Fruit fly (Drosophila melanogaster) whole organism, embryonic: ENCODE data around the gene Gcn5.

Source experiments
- Atf3 ChIP-seq: fragments of 200-800 bp; sonication (Bioruptor generic); optimal IDR thresholded peaks from 3 replicates; lab custom pipeline; 2016; ENCODE audit warnings: missing biosample characterization, missing genetic modification characterization
- BEAF-32 ChIP-seq: fragments of 200-800 bp; sonication (Bioruptor generic); optimal IDR thresholded peaks from 3 replicates; lab custom pipeline; 2017; ENCODE audit warnings: missing biosample characterization, missing genetic modification characterization, mild to moderate bottlenecking, moderate library complexity, missing genetic modification reagents
- CG11456 ChIP-seq: fragments of 200-800 bp; sonication (Bioruptor generic); IDR thresholded peaks from 3 replicates; pipeline ENCODE4 v1.3.6; 2022; ENCODE audit warnings: missing biosample characterization, missing genetic modification characterization
- CG12391 ChIP-seq: fragments of 200-800 bp; sonication (Bioruptor generic); optimal IDR thresholded peaks from 3 replicates; lab custom pipeline; 2018; ENCODE audit warnings: missing biosample characterization, mild to moderate bottlenecking, missing genetic modification characterization, moderate library complexity
- CG12659 ChIP-seq: fragments of 200-800 bp; sonication (Bioruptor generic); optimal IDR thresholded peaks from 3 replicates; lab custom pipeline; 2017; ENCODE audit warnings: mild to moderate bottlenecking, missing biosample characterization, missing genetic modification reagents, missing genetic modification characterization
- CG14710 ChIP-seq: fragments of 200-800 bp; sonication (Bioruptor generic); optimal IDR thresholded peaks from 3 replicates; lab custom pipeline; 2019; ENCODE audit warnings: missing biosample characterization, mild to moderate bottlenecking, missing genetic modification characterization, moderate library complexity
- CG15269 ChIP-seq: fragments of 200-800 bp; sonication (Bioruptor generic); optimal IDR thresholded peaks from 2 replicates; lab custom pipeline; 2018; ENCODE audit warnings: missing biosample characterization, mild to moderate bottlenecking, missing genetic modification characterization, moderate library complexity
- CG17829 ChIP-seq: fragments of 200-800 bp; optimal IDR thresholded peaks from 2 replicates; lab custom pipeline; 2019; ENCODE audit warnings: missing biosample characterization, mild to moderate bottlenecking, missing genetic modification characterization, moderate library complexity
- CG2116 ChIP-seq: fragments of 200-800 bp; sonication (Bioruptor generic); optimal IDR thresholded peaks from 3 replicates; lab custom pipeline; 2018; ENCODE audit warnings: missing biosample characterization, mild to moderate bottlenecking, missing genetic modification characterization
- CG2712 ChIP-seq: fragments of 200-800 bp; optimal IDR thresholded peaks from 3 replicates; lab custom pipeline; 2019; ENCODE audit warnings: missing biosample characterization, mild to moderate bottlenecking, missing genetic modification characterization, moderate library complexity
- CG2889 ChIP-seq: fragments of 200-800 bp; sonication (Bioruptor generic); IDR thresholded peaks from 3 replicates; pipeline ENCODE4 v1.3.6; 2022; ENCODE audit warnings: missing biosample characterization, missing genetic modification characterization
- CG31388 ChIP-seq: fragments of 200-800 bp; sonication (Bioruptor generic); optimal IDR thresholded peaks from 2 replicates; lab custom pipeline; 2016; ENCODE audit warnings: missing biosample characterization, missing genetic modification characterization
- CG3407 ChIP-seq: fragments of 200-800 bp; sonication (Bioruptor generic); optimal IDR thresholded peaks from 2 replicates; lab custom pipeline; 2018; ENCODE audit warnings: missing biosample characterization, mild to moderate bottlenecking, missing genetic modification characterization
- CG4282 ChIP-seq: fragments of 200-800 bp; sonication (Bioruptor generic); optimal IDR thresholded peaks from 2 replicates; lab custom pipeline; 2016; ENCODE audit warnings: missing biosample characterization, missing genetic modification characterization
- CG6791 ChIP-seq: fragments of 200-800 bp; sonication (Bioruptor generic); IDR thresholded peaks from 3 replicates; pipeline ENCODE4 v1.3.6; 2022; ENCODE audit warnings: missing biosample characterization, missing genetic modification characterization; ENCODE audit not compliant: partially characterized antibody
- CG7357 ChIP-seq: fragments of 200-800 bp; sonication (Bioruptor generic); IDR thresholded peaks from 3 replicates; pipeline ENCODE4 v1.3.6; 2022; ENCODE audit warnings: missing biosample characterization, missing genetic modification characterization
- CG7963 ChIP-seq: fragments of 200-800 bp; sonication (Bioruptor generic); IDR thresholded peaks from 3 replicates; pipeline ENCODE4 v1.3.6; 2022; ENCODE audit warnings: missing biosample characterization, missing genetic modification characterization; ENCODE audit not compliant: partially characterized antibody
- CG9797 ChIP-seq: fragments of 200-800 bp; sonication (Bioruptor generic); optimal IDR thresholded peaks from 3 replicates; lab custom pipeline; 2018; ENCODE audit warnings: missing biosample characterization, mild to moderate bottlenecking, missing genetic modification characterization
- CHES-1-like ChIP-seq: fragments of 200-800 bp; sonication (Bioruptor generic); optimal IDR thresholded peaks from 2 replicates; lab custom pipeline; 2016; ENCODE audit warnings: missing biosample characterization, missing genetic modification characterization
- CkIIα-i1 ChIP-seq: fragments of 200-800 bp; sonication (Bioruptor generic); IDR thresholded peaks from 2 replicates; pipeline ENCODE4 v1.3.6; 2022; ENCODE audit warnings: missing biosample characterization, missing genetic modification characterization
- Dek ChIP-seq: fragments of 200-800 bp; sonication (Bioruptor generic); optimal IDR thresholded peaks from 3 replicates; lab custom pipeline; 2019; ENCODE audit warnings: missing biosample characterization, mild to moderate bottlenecking, missing genetic modification characterization, moderate library complexity
- Dref ChIP-seq: fragments of 200-800 bp; sonication (Bioruptor generic); IDR thresholded peaks from 2 replicates; pipeline ENCODE4 v1.3.6; 2022; ENCODE audit warnings: missing biosample characterization, missing genetic modification characterization
- E2f2 ChIP-seq: fragments of 200-800 bp; sonication (Bioruptor generic); IDR thresholded peaks from 2 replicates; pipeline ENCODE4 v1.3.6; 2022; ENCODE audit warnings: missing biosample characterization, missing genetic modification characterization
- Ets97D ChIP-seq: fragments of 200-800 bp; sonication (Bioruptor generic); optimal IDR thresholded peaks from 3 replicates; lab custom pipeline; 2016; ENCODE audit warnings: missing biosample characterization, missing genetic modification characterization
- Hr78 ChIP-seq, 2 experiments: fragments of 200-800 bp in 1 of 2; fragments of >200 bp in 1 of 2; sonication (Bioruptor generic) in 1 of 2; optimal IDR thresholded peaks; 2 replicates each; lab custom pipeline; 2017 to 2019; ENCODE audit warnings: missing biosample characterization in 2 of 2, missing genetic modification characterization in 2 of 2, mild to moderate bottlenecking in 1 of 2, moderate library complexity in 1 of 2
- Kr ChIP-seq: fragments of 200-800 bp; sonication (Bioruptor generic); optimal IDR thresholded peaks from 2 replicates; lab custom pipeline; 2017; ENCODE audit warnings: missing biosample characterization, mild to moderate bottlenecking, missing genetic modification characterization
- MESR4 ChIP-seq: fragments of 200-800 bp; sonication (Bioruptor generic); optimal IDR thresholded peaks from 2 replicates; lab custom pipeline; 2018; ENCODE audit warnings: missing biosample characterization, mild to moderate bottlenecking, missing genetic modification characterization, moderate library complexity
- Mrtf ChIP-seq: fragments of 200-800 bp; sonication (Bioruptor generic); IDR thresholded peaks from 3 replicates; pipeline ENCODE4 v1.3.6; 2022; ENCODE audit warnings: missing biosample characterization, missing genetic modification characterization
- NC2α ChIP-seq: fragments of 200-800 bp; sonication (Bioruptor generic); optimal IDR thresholded peaks from 2 replicates; lab custom pipeline; 2016; ENCODE audit warnings: missing biosample characterization, missing genetic modification characterization
- Opbp ChIP-seq: fragments of 200-800 bp; sonication (Bioruptor generic); IDR thresholded peaks from 3 replicates; pipeline ENCODE4 v1.3.6; 2022; ENCODE audit warnings: missing biosample characterization, missing genetic modification characterization; ENCODE audit not compliant: partially characterized antibody
- Stat92E ChIP-seq, 3 experiments: fragments of >200 bp in 2 of 3; fragments of 200-800 bp in 1 of 3; sonication (Bioruptor generic) in 1 of 3; optimal IDR thresholded peaks; 2 replicates each; lab custom pipeline; 2017 to 2019; ENCODE audit warnings: missing biosample characterization in 3 of 3, missing genetic modification characterization in 3 of 3, mild to moderate bottlenecking in 1 of 3, moderate library complexity in 1 of 3
- ash1 ChIP-seq: fragments of 200-800 bp; sonication (Bioruptor generic); optimal IDR thresholded peaks from 2 replicates; lab custom pipeline; 2018; ENCODE audit warnings: missing biosample characterization, mild to moderate bottlenecking, missing genetic modification characterization
- bcd ChIP-seq: fragments of 200-800 bp; sonication (Bioruptor generic); optimal IDR thresholded peaks from 2 replicates; lab custom pipeline; 2017; ENCODE audit warnings: missing biosample characterization, mild to moderate bottlenecking, missing genetic modification characterization
- cas ChIP-seq: fragments of 200-800 bp; sonication (Bioruptor generic); IDR thresholded peaks from 2 replicates; pipeline ENCODE4 v1.3.6; 2022; ENCODE audit warnings: missing biosample characterization, missing genetic modification characterization
- cato ChIP-seq: fragments of 200-800 bp; sonication (Bioruptor generic); optimal IDR thresholded peaks from 2 replicates; lab custom pipeline; 2016; ENCODE audit warnings: missing biosample characterization, missing genetic modification characterization, borderline replicate concordance
- da ChIP-seq: fragments of 200-800 bp; sonication (Bioruptor generic); optimal IDR thresholded peaks from 2 replicates; lab custom pipeline; 2016; ENCODE audit warnings: missing biosample characterization, missing genetic modification characterization
- dimm ChIP-seq: fragments of 200-800 bp; sonication (Bioruptor generic); IDR thresholded peaks from 2 replicates; pipeline ENCODE4 v1.3.6; 2022; ENCODE audit warnings: missing biosample characterization, missing genetic modification characterization
- fd102C ChIP-seq: fragments of 200-800 bp; sonication (Bioruptor generic); optimal IDR thresholded peaks from 2 replicates; lab custom pipeline; 2018; ENCODE audit warnings: missing biosample characterization, mild to moderate bottlenecking, missing genetic modification characterization, moderate library complexity
- gfzf ChIP-seq: fragments of 200-800 bp; sonication (Bioruptor generic); optimal IDR thresholded peaks from 2 replicates; lab custom pipeline; 2016; ENCODE audit warnings: missing biosample characterization, mild to moderate bottlenecking, missing genetic modification characterization, moderate library complexity
- lmd ChIP-seq: fragments of 200-800 bp; sonication (Bioruptor generic); IDR thresholded peaks from 2 replicates; pipeline ENCODE4 v1.3.6; 2022; ENCODE audit warnings: missing biosample characterization, missing genetic modification characterization
- mirr ChIP-seq: fragments of 200-800 bp; sonication (Bioruptor generic); optimal IDR thresholded peaks from 3 replicates; lab custom pipeline; 2018; ENCODE audit warnings: missing biosample characterization, mild to moderate bottlenecking, missing genetic modification characterization
- onecut ChIP-seq: fragments of 200-800 bp; sonication (Bioruptor generic); IDR thresholded peaks from 2 replicates; pipeline ENCODE4 v1.3.6; 2022; ENCODE audit warnings: missing biosample characterization, missing genetic modification characterization
- rib ChIP-seq: fragments of 200-800 bp; sonication (Bioruptor generic); IDR thresholded peaks from 2 replicates; pipeline ENCODE4 v1.3.6; 2022; ENCODE audit warnings: missing biosample characterization, missing genetic modification characterization
- scrt ChIP-seq: fragments of 200-800 bp; sonication (Bioruptor generic); optimal IDR thresholded peaks from 2 replicates; lab custom pipeline; 2018; ENCODE audit warnings: missing biosample characterization, mild to moderate bottlenecking, missing genetic modification characterization, moderate library complexity
- slou ChIP-seq: fragments of 200-800 bp; sonication (Bioruptor generic); optimal IDR thresholded peaks from 3 replicates; lab custom pipeline; 2016; ENCODE audit warnings: missing biosample characterization, missing genetic modification characterization
- stwl ChIP-seq: fragments of 200-800 bp; sonication (Bioruptor generic); optimal IDR thresholded peaks from 3 replicates; lab custom pipeline; 2018; ENCODE audit warnings: missing biosample characterization, mild to moderate bottlenecking, missing genetic modification characterization, moderate library complexity
- sug ChIP-seq: fragments of 200-800 bp; optimal IDR thresholded peaks from 2 replicates; lab custom pipeline; 2019; ENCODE audit warnings: missing biosample characterization, mild to moderate bottlenecking, missing genetic modification characterization, moderate library complexity
- tin ChIP-seq: fragments of 200-800 bp; sonication (Bioruptor generic); optimal IDR thresholded peaks from 3 replicates; lab custom pipeline; 2016; ENCODE audit warnings: missing biosample characterization, missing genetic modification characterization
- tio ChIP-seq: fragments of 200-800 bp; sonication (Bioruptor generic); optimal IDR thresholded peaks from 2 replicates; lab custom pipeline; 2017; ENCODE audit warnings: missing biosample characterization, missing genetic modification characterization, inconsistent platforms
- trem ChIP-seq: fragments of 200-800 bp; optimal IDR thresholded peaks from 3 replicates; lab custom pipeline; 2019; ENCODE audit warnings: missing biosample characterization, mild to moderate bottlenecking, missing genetic modification characterization, moderate library complexity

Gene Gcn5

DNA sequence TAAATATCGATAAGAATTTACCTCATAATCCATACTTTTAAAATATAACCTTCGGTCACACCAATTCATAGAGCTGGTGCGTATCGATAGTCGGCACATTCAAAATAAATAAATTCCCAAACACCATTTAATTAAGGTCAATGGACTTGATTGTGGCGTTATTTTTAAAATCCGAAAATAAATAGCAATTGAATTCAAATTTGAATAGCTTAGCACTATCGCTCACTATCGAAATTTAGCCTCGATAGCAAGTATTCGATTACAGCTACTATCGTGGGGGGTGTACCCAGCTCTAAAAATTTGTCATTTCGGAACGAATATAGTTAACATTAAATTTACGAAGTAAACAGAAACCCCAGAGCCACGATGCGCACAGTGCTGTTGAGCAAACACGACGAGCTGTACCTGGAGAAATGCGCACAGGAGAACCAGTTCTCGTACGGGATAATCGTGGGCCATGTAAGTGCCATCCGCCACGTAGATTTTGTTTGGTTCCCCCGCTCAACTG is 52.3 kb downstream of the Gcn5 start, which contains the start of gene CG10616:
Gene CG10616 (plus strand): TSS at position 258 of the 508 bp plus-strand sequence.
- TF ChIP-seq Hr78 (GFP tag; optimal IDR thresholded peaks at IDR 0.05; lab: Kevin White, UChicago): no peak
- no peak for TF ChIP-seq onecut (GFP tag; lab: Robert Waterston, UW)
- TF ChIP-seq cato (GFP tag; lab: Kevin White, UChicago): no peak
- TF ChIP-seq cas (GFP tag; lab: Robert Waterston, UW): no peak
- TF ChIP-seq CG9797 (GFP tag; lab: Kevin White, UChicago): peak; percentile 66
- TF ChIP-seq CG2712 (tag; lab: Kevin White, UChicago): peak; percentile 37
- TF ChIP-seq CG7357 (GFP tag; lab: Robert Waterston, UW): 0 out of 3 replicates have a peak, but pooled peaks have one; percentile 10
- TF ChIP-seq mirr (GFP tag; lab: Kevin White, UChicago): no peak
- TF ChIP-seq Opbp: peak; percentile 83
- no peak for TF ChIP-seq da (GFP tag; lab: Kevin White, UChicago)
- peak; percentile 85 for TF ChIP-seq stwl (tag; lab: Kevin White, UChicago)
- TF ChIP-seq tin: no peak
- TF ChIP-seq gfzf (GFP tag; lab: Kevin White, UChicago): peak; percentile 66
- TF ChIP-seq CG2116 (GFP tag; lab: Kevin White, UChicago): peak; percentile 71
- TF ChIP-seq CG15269 (tag; lab: Kevin White, UChicago): no peak
- TF ChIP-seq CG31388: no peak
- peak; percentile 82 for TF ChIP-seq MESR4 (GFP tag; lab: Kevin White, UChicago)
- TF ChIP-seq Ets97D (GFP tag; lab: Kevin White, UChicago): peak; percentile 66
- TF ChIP-seq fd102C (GFP tag; lab: Kevin White, UChicago): no peak
- no peak for TF ChIP-seq scrt (GFP tag; lab: Kevin White, UChicago)
- peak; percentile 94 for TF ChIP-seq CG6791 (GFP tag; lab: Robert Waterston, UW)
- no peak for TF ChIP-seq CG11456 (GFP tag; lab: Robert Waterston, UW)
- peak; percentile 22 for TF ChIP-seq CG12659 (GFP tag; lab: Kevin White, UChicago)
- peak; percentile 31 for TF ChIP-seq CG12391 (tag; lab: Kevin White, UChicago)
- no peak for TF ChIP-seq Dek
- no peak for TF ChIP-seq slou (GFP tag; lab: Kevin White, UChicago)
- peak; percentile 91 for TF ChIP-seq BEAF-32 (GFP tag; lab: Kevin White, UChicago)
- TF ChIP-seq Mrtf: no peak
- TF ChIP-seq bcd (GFP tag; lab: Kevin White, UChicago): no peak
- TF ChIP-seq CG14710 (tag; lab: Kevin White, UChicago): peak; percentile 76
- no peak for TF ChIP-seq tio (GFP tag; lab: Kevin White, UChicago)
- TF ChIP-seq CG7963: peak; percentile 86
- no peak for TF ChIP-seq CG2889 (GFP tag; lab: Robert Waterston, UW)
- TF ChIP-seq CG4282 (GFP tag; lab: Kevin White, UChicago): no peak
- TF ChIP-seq lmd (GFP tag; lab: Robert Waterston, UW): no peak
- TF ChIP-seq ash1 (GFP tag; lab: Kevin White, UChicago): no peak
- peak; percentile 77 for TF ChIP-seq Dref (GFP tag; lab: Robert Waterston, UW)
- peak in 1 of 3 experiments; percentile 61 for TF ChIP-seq Stat92E (GFP tag; optimal IDR thresholded peaks at IDR 0.05; lab: Kevin White, UChicago)
- no peak for TF ChIP-seq dimm (GFP tag; lab: Robert Waterston, UW)
- no peak for TF ChIP-seq Kr
- no peak for TF ChIP-seq CHES-1-like (GFP tag; lab: Kevin White, UChicago)
- TF ChIP-seq sug: peak; percentile 69
- TF ChIP-seq CkIIα-i1 (GFP tag; lab: Robert Waterston, UW): no peak
- TF ChIP-seq rib (GFP tag; lab: Robert Waterston, UW): no peak
- TF ChIP-seq trem (tag; lab: Kevin White, UChicago): peak; percentile 76
- TF ChIP-seq E2f2 (GFP tag; lab: Robert Waterston, UW): peak; percentile 70
- TF ChIP-seq CG3407 (GFP tag; lab: Kevin White, UChicago): no peak
- TF ChIP-seq Atf3 (GFP tag; lab: Kevin White, UChicago): no peak
- TF ChIP-seq CG17829 (tag; lab: Kevin White, UChicago): peak; percentile 17
- no peak for TF ChIP-seq NC2α (GFP tag; lab: Kevin White, UChicago)
